Worm (Caenorhabditis elegans): ENCODE data around the gene arrd-9.

arrd-9 gene

ce11 chrII:12518008-12518407 is 37.3 kb upstream of the arrd-9 start:
- TF ChIP-seq pqm-1 (tag; optimal IDR thresholded peaks at IDR 0.05), result peak; percentile 28
- no peak for TF ChIP-seq aly-2 (tag; optimal IDR thresholded peaks at IDR 0.05)
- TF ChIP-seq elt-2 (tag; optimal IDR thresholded peaks at IDR 0.05), result peak; percentile 12

- no peak for TF ChIP-seq fos-1 (tag; optimal IDR thresholded peaks at IDR 0.05)
- TF ChIP-seq pqm-1 (tag; optimal IDR thresholded peaks at IDR 0.05), result no peak
- TF ChIP-seq aly-2 (tag; optimal IDR thresholded peaks at IDR 0.05), result no peak
- TF ChIP-seq lsy-12 (tag; optimal IDR thresholded peaks at IDR 0.05), result no peak
- no peak for TF ChIP-seq nhr-76 (tag; optimal IDR thresholded peaks at IDR 0.05)
- TF ChIP-seq nhr-23 (tag; optimal IDR thresholded peaks at IDR 0.05), result no peak
- no peak for TF ChIP-seq nfya-1 (tag; optimal IDR thresholded peaks at IDR 0.05; ENCODE audit: insufficient read depth)
- no peak for TF ChIP-seq nhr-237 (tag; optimal IDR thresholded peaks at IDR 0.05)
- no peak for TF ChIP-seq ztf-4 (tag; optimal IDR thresholded peaks at IDR 0.05)
- no peak for TF ChIP-seq egl-5 (tag; optimal IDR thresholded peaks at IDR 0.05)
- TF ChIP-seq ztf-11 (tag; optimal IDR thresholded peaks at IDR 0.05), result no peak
- no peak for TF ChIP-seq hmg-11 (tag; optimal IDR thresholded peaks at IDR 0.05)
- no peak for TF ChIP-seq daf-12 (tag; optimal IDR thresholded peaks at IDR 0.05)
- no peak for TF ChIP-seq zag-1 (tag; optimal IDR thresholded peaks at IDR 0.05)
- no peak for TF ChIP-seq nhr-11 (tag; optimal IDR thresholded peaks at IDR 0.05)
Measured at ce11 chrII:12516313-12516712, 35.6 kb upstream of the arrd-9 start, which contains the start of gene srh-61. srh-61 (minus strand) TSS chrII:12516413.

- TF ChIP-seq aly-2 (tag; optimal IDR thresholded peaks at IDR 0.05) (no peak), zag-1 (tag; optimal IDR thresholded peaks at IDR 0.05) (no peak), mml-1 (tag; optimal IDR thresholded peaks at IDR 0.05) (no peak), tbx-2 (tag; optimal IDR thresholded peaks at IDR 0.05) (no peak), ztf-4 (tag; optimal IDR thresholded peaks at IDR 0.05) (no peak), sea-2 (GFP tag; optimal IDR thresholded peaks at IDR 0.05) (no peak), jun-1 (tag; optimal IDR thresholded peaks at IDR 0.05) (no peak), fkh-10 (GFP tag; optimal IDR thresholded peaks at IDR 0.05) (no peak)
Measured at ce11 chrII:12514620-12515019, 33.9 kb upstream of the arrd-9 start, which contains the start of gene srh-69. srh-69 (minus strand) TSS chrII:12514720.

- TF ChIP-seq hmg-11 (tag; optimal IDR thresholded peaks at IDR 0.05), result no peak
- no peak for TF ChIP-seq nhr-237 (tag; optimal IDR thresholded peaks at IDR 0.05)
- no peak for TF ChIP-seq elt-3 (tag; optimal IDR thresholded peaks at IDR 0.05)
- TF ChIP-seq pha-4 (tag; optimal IDR thresholded peaks at IDR 0.05), result no peak
- TF ChIP-seq daf-12 (tag; optimal IDR thresholded peaks at IDR 0.05), result no peak
- TF ChIP-seq nhr-23 (tag; optimal IDR thresholded peaks at IDR 0.05), result no peak
- TF ChIP-seq fos-1 (tag; optimal IDR thresholded peaks at IDR 0.05), result no peak
- no peak for TF ChIP-seq unc-62 (GFP tag; optimal IDR thresholded peaks at IDR 0.05)
- no peak for TF ChIP-seq elt-1 (tag; optimal IDR thresholded peaks at IDR 0.05)
- TF ChIP-seq zag-1 (tag; optimal IDR thresholded peaks at IDR 0.05), result no peak
- no peak for TF ChIP-seq ama-1 (optimal IDR thresholded peaks at IDR 0.05)
- TF ChIP-seq nhr-77 (tag; optimal IDR thresholded peaks at IDR 0.05), result no peak
- no peak for TF ChIP-seq snpc-4 (tag; optimal IDR thresholded peaks at IDR 0.05)
- TF ChIP-seq lin-39 (tag; optimal IDR thresholded peaks at IDR 0.05), result no peak
- no peak for TF ChIP-seq nhr-28 (tag; optimal IDR thresholded peaks at IDR 0.05)
- TF ChIP-seq ceh-9 (tag; optimal IDR thresholded peaks at IDR 0.05), result no peak
- TF ChIP-seq egl-27 (tag; optimal IDR thresholded peaks at IDR 0.05), result no peak
Measured at ce11 chrII:12511866-12512265, 31.2 kb upstream of the arrd-9 start, which contains the start of gene srh-73. srh-73 (plus strand) TSS chrII:12512166.

- no peak for TF ChIP-seq skn-1 (tag; optimal IDR thresholded peaks at IDR 0.05)
- TF ChIP-seq sea-2 (GFP tag; optimal IDR thresholded peaks at IDR 0.05), result no peak
- no peak for TF ChIP-seq snpc-4 (tag; optimal IDR thresholded peaks at IDR 0.05)
- TF ChIP-seq ztf-4 (tag; optimal IDR thresholded peaks at IDR 0.05), result no peak
- no peak for TF ChIP-seq ZK546.5 (tag; optimal IDR thresholded peaks at IDR 0.05)
- TF ChIP-seq egl-5 (tag; optimal IDR thresholded peaks at IDR 0.05), result no peak
- TF ChIP-seq lsy-12 (tag; optimal IDR thresholded peaks at IDR 0.05), result no peak
- no peak for TF ChIP-seq egl-27 (tag; optimal IDR thresholded peaks at IDR 0.05)
Measured at ce11 chrII:12508650-12509049, 27.9 kb upstream of the arrd-9 start, which contains the start of gene srh-67. srh-67 (plus strand) TSS chrII:12508950.
